Fruit fly (Drosophila melanogaster) whole organism, embryonic: Measurements from ENCODE around the gene CG32985.
A peak's percentile ranks its signal among the peaks of the same experiment; 100 is the strongest.

Experiments used
- CG11093 ChIP-seq: fragments of 200-800 bp; sonication (Bioruptor generic); IDR thresholded peaks from 3 replicates; pipeline ENCODE4 v1.3.6; 2022; ENCODE audit warnings: missing biosample characterization, missing genetic modification characterization
- CG2199 ChIP-seq: fragments of 200-800 bp; sonication (Bioruptor generic); IDR thresholded peaks from 3 replicates; pipeline ENCODE4 v1.3.6; 2022; ENCODE audit warnings: missing biosample characterization, missing genetic modification characterization
- CG8478 ChIP-seq: fragments of >200 bp; optimal IDR thresholded peaks from 2 replicates; lab custom pipeline; 2018
- NFAT ChIP-seq: fragments of 200-800 bp; sonication (Bioruptor generic); IDR thresholded peaks from 2 replicates; pipeline ENCODE4 v1.3.6; 2022; ENCODE audit warnings: missing biosample characterization, missing genetic modification characterization
- Six4 ChIP-seq: fragments of 200-800 bp; sonication (Bioruptor generic); optimal IDR thresholded peaks from 2 replicates; lab custom pipeline; 2016; ENCODE audit warnings: missing biosample characterization, missing genetic modification characterization
- chn ChIP-seq: fragments of 200-800 bp; sonication (Bioruptor generic); optimal IDR thresholded peaks from 2 replicates; lab custom pipeline; 2016; ENCODE audit warnings: missing biosample characterization, missing genetic modification characterization
- crc ChIP-seq: fragments of 200-800 bp; sonication (Bioruptor generic); optimal IDR thresholded peaks from 2 replicates; lab custom pipeline; 2016; ENCODE audit warnings: missing biosample characterization, missing genetic modification characterization
- inv ChIP-seq: fragments of 200-800 bp; sonication (Bioruptor generic); IDR thresholded peaks from 2 replicates; pipeline ENCODE4 v1.3.6; 2022; ENCODE audit warnings: missing biosample characterization, missing genetic modification characterization; ENCODE audit not compliant: partially characterized antibody
- jigr1 ChIP-seq: fragments of 200-800 bp; sonication (Bioruptor generic); IDR thresholded peaks from 3 replicates; pipeline ENCODE4 v1.3.6; 2022; ENCODE audit warnings: missing biosample characterization, missing genetic modification characterization
- maf-S ChIP-seq: fragments of 200-800 bp; sonication (Bioruptor generic); optimal IDR thresholded peaks from 2 replicates; lab custom pipeline; 2016; ENCODE audit warnings: missing biosample characterization, missing genetic modification characterization
- salm ChIP-seq: fragments of 200-800 bp; sonication (Bioruptor generic); optimal IDR thresholded peaks from 2 replicates; lab custom pipeline; 2018; ENCODE audit warnings: missing biosample characterization, mild to moderate bottlenecking, missing genetic modification characterization
- usp ChIP-seq: fragments of >200 bp; optimal IDR thresholded peaks from 2 replicates; lab custom pipeline; 2017; ENCODE audit warnings: missing biosample characterization, missing genetic modification characterization

dm6 chr2L:8984614-8985318 lies 22.4 kb downstream of the CG32985 start, which contains the start of gene CG13101:
- peak; percentile 83 for TF ChIP-seq chn (GFP tag; lab: Kevin White, UChicago)
- TF ChIP-seq Six4 = peak; percentile 83
- no peak for TF ChIP-seq CG8478 (lab: Kevin White, UChicago)
- TF ChIP-seq CG11093 = peak; percentile 84
- peak; percentile 80 for TF ChIP-seq maf-S
- TF ChIP-seq CG2199 (GFP tag; lab: Robert Waterston, UW) = peak; percentile 93
- peak; percentile 88 for TF ChIP-seq salm (tag; lab: Kevin White, UChicago)
- peak; percentile 77 for TF ChIP-seq jigr1 (GFP tag; lab: Robert Waterston, UW)
- peak; percentile 86 for TF ChIP-seq NFAT (GFP tag; lab: Robert Waterston, UW)
- TF ChIP-seq inv (GFP tag; lab: Robert Waterston, UW) = no peak
- no peak for TF ChIP-seq usp (GFP tag; lab: Kevin White, UChicago)
- peak; percentile 63 for TF ChIP-seq crc (GFP tag; lab: Kevin White, UChicago)
